Fruit fly (Drosophila melanogaster): ENCODE data around the gene ZC3H3.
A peak's percentile ranks its signal among the peaks of the same experiment; 100 is the strongest.

ZC3H3 gene

DNA sequence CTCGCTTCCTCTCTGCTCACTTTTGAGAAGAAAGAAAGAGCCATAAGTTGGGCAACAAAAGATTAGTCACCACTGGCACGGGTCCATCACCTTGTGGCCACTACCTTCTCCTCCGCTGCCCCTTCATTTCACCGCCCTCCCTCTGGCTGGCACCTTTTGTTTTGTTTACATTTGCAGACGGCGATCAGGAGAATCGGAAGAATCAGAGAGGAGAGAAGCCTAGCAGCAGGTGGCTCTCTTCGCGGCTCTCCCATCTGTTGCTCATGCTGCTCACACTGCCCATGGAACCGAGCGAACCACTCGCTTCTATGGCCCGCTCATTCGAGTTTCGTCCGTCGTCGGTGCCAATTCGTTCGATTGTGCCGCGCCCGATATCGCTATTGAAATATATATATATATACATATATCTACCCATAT is 36.8 kb upstream of the ZC3H3 start (continued):
- peak; percentile 31; the same call in 1 of the 3 replicates for TF ChIP-seq CG11695 (GFP tag; IDR thresholded peaks at IDR 0.05)
- TF ChIP-seq Atf6 (GFP tag; IDR thresholded peaks at IDR 0.05), result no peak; the same call in 1 of the 2 replicates
- no peak for TF ChIP-seq CG4360 (GFP tag; IDR thresholded peaks at IDR 0.05)
- TF ChIP-seq fu2 (GFP tag; optimal IDR thresholded peaks at IDR 0.05), result no peak
- TF ChIP-seq tin (GFP tag; optimal IDR thresholded peaks at IDR 0.05), result no peak
- no peak for TF ChIP-seq Hsf (GFP tag; optimal IDR thresholded peaks at IDR 0.05)
- TF ChIP-seq CoRest (tag; optimal IDR thresholded peaks at IDR 0.05), result no peak
- no peak for TF ChIP-seq Ets65A (GFP tag)
- no peak for TF ChIP-seq mam (GFP tag; optimal IDR thresholded peaks at IDR 0.05)
- no peak for TF ChIP-seq Hey (tag; optimal IDR thresholded peaks at IDR 0.05)
- peak; percentile 19 for TF ChIP-seq CG3281 (GFP tag; optimal IDR thresholded peaks at IDR 0.05)
- TF ChIP-seq Dref (GFP tag; IDR thresholded peaks at IDR 0.05), result no peak
- TF ChIP-seq vfl (GFP tag; optimal IDR thresholded peaks at IDR 0.05), result no peak
- TF ChIP-seq CG10959 (GFP tag; IDR thresholded peaks at IDR 0.05), result no peak
- no peak for TF ChIP-seq CG18764 (GFP tag; optimal IDR thresholded peaks at IDR 0.05)
- TF ChIP-seq lola (GFP tag; optimal IDR thresholded peaks at IDR 0.05), result no peak
- no peak for TF ChIP-seq NC2α (GFP tag; optimal IDR thresholded peaks at IDR 0.05)
- TF ChIP-seq CG6689 (GFP tag; IDR thresholded peaks at IDR 0.05), result no peak
- TF ChIP-seq sug (tag; optimal IDR thresholded peaks at IDR 0.05), result peak; percentile 23
- TF ChIP-seq tna (GFP tag; IDR thresholded peaks at IDR 0.05; ENCODE audit: partially characterized antibody), result 0 out of 2 replicates have a peak, but pooled peaks have one; percentile 39
- TF ChIP-seq CG15073 (GFP tag; optimal IDR thresholded peaks at IDR 0.05), result no peak
- TF ChIP-seq trem (tag; optimal IDR thresholded peaks at IDR 0.05), result peak; percentile 15
- no peak for TF ChIP-seq Bteb2 (GFP tag; optimal IDR thresholded peaks at IDR 0.05)
- no peak for TF ChIP-seq Elba2 (GFP tag; optimal IDR thresholded peaks at IDR 0.05)
- TF ChIP-seq oc (tag; optimal IDR thresholded peaks at IDR 0.05), result peak; percentile 56
- TF ChIP-seq MBD-R2 (GFP tag; IDR thresholded peaks at IDR 0.05), result no peak; the same call in 1 of the 2 replicates
- TF ChIP-seq ken (GFP tag; IDR thresholded peaks at IDR 0.05), result 0 out of 3 replicates have a peak, but pooled peaks have one; percentile 52
- TF ChIP-seq mld (GFP tag; IDR thresholded peaks at IDR 0.05; ENCODE audit: partially characterized antibody), result no peak
- TF ChIP-seq eve (GFP tag; optimal IDR thresholded peaks at IDR 0.05), result no peak
- TF ChIP-seq al (GFP tag; IDR thresholded peaks at IDR 0.05), result no peak
- TF ChIP-seq vnd (GFP tag; IDR thresholded peaks at IDR 0.05; ENCODE audit: partially characterized antibody), result no peak
- peak; percentile 37 for TF ChIP-seq CG17912 (GFP tag; optimal IDR thresholded peaks at IDR 0.05)
- no peak for TF ChIP-seq Antp (GFP tag; optimal IDR thresholded peaks at IDR 0.05)
- TF ChIP-seq CG3163 (GFP tag; optimal IDR thresholded peaks at IDR 0.05), result no peak
- no peak for TF ChIP-seq CG1603 (tag; optimal IDR thresholded peaks at IDR 0.05)
- TF ChIP-seq CG17612 (GFP tag; IDR thresholded peaks at IDR 0.05), result no peak
- TF ChIP-seq CG8924 (tag; optimal IDR thresholded peaks at IDR 0.05), result no peak
- no peak for TF ChIP-seq Mes4 (GFP tag; optimal IDR thresholded peaks at IDR 0.05)
- TF ChIP-seq Tbp (GFP tag; optimal IDR thresholded peaks at IDR 0.05), result no peak
- no peak for TF ChIP-seq pum (GFP tag; optimal IDR thresholded peaks at IDR 0.05)
- no peak for TF ChIP-seq CG30403 (GFP tag; optimal IDR thresholded peaks at IDR 0.05)
- no peak for TF ChIP-seq CG3995 (GFP tag; optimal IDR thresholded peaks at IDR 0.05)
- TF ChIP-seq Bgb (GFP tag; IDR thresholded peaks at IDR 0.05; ENCODE audit: partially characterized antibody), result no peak; the same call in 1 of the 2 replicates
- TF ChIP-seq inv (GFP tag; IDR thresholded peaks at IDR 0.05; ENCODE audit: partially characterized antibody), result no peak
- no peak for TF ChIP-seq CG16813 (GFP tag; IDR thresholded peaks at IDR 0.05; ENCODE audit: partially characterized antibody)
- no peak for TF ChIP-seq p53 (GFP tag; optimal IDR thresholded peaks at IDR 0.05)
- no peak for TF ChIP-seq B-H2 (GFP tag; optimal IDR thresholded peaks at IDR 0.05)
- TF ChIP-seq CG33213 (GFP tag; optimal IDR thresholded peaks at IDR 0.05), result no peak
- peak; percentile 61; the same call in 1 of the 2 replicates for TF ChIP-seq CG32532 (GFP tag; IDR thresholded peaks at IDR 0.05)
- no peak for TF ChIP-seq lilli (GFP tag; optimal IDR thresholded peaks at IDR 0.05)
- TF ChIP-seq trh (GFP tag; optimal IDR thresholded peaks at IDR 0.05), result no peak
- TF ChIP-seq CG9876 (GFP tag; optimal IDR thresholded peaks at IDR 0.05), result no peak
